Worm (Caenorhabditis elegans): Measurements from ENCODE around the gene snap-29.

DNA sequence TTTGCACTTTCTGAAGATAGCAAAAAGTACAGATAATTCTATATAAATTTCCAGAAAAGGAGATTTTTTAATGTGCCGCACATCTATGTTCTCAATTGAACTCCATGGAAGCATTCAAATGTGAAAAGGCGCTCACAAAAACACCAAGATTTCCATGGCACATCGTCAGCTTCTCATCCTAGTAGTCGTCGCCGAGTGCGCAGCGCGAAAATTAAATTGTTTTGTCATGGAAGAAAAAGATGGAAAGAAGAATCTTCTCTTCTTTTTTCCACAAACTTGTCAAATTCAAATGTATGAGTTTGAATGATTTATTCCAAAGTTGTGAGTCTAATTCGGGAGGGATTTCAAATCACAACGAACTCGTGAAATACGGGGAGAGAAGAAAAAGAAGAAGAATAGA lies 38.7 kb upstream of the snap-29 start:
- TF ChIP-seq sox-2 (GFP tag; IDR thresholded peaks at IDR 0.05) = no peak
- TF ChIP-seq unc-86 (tag; optimal IDR thresholded peaks at IDR 0.05) = no peak
- TF ChIP-seq tbx-2 (tag; optimal IDR thresholded peaks at IDR 0.05) = no peak
- no peak for TF ChIP-seq ttx-3 (tag; optimal IDR thresholded peaks at IDR 0.05)
